Worm (Caenorhabditis elegans) whole organism, L1 larva: ENCODE data around the gene Y39G8B.1.

ENCODE experiments used
- C04F5.9 ChIP-seq: sonication (generic microtip); optimal IDR thresholded peaks from 2 replicates; lab custom pipeline; 2016; ENCODE audit warnings: missing genetic modification characterization, missing compliant biosample characterization
- F16B12.6 ChIP-seq: fragments of 150-350 bp; optimal IDR thresholded peaks from 2 replicates; lab custom pipeline; 2014; ENCODE audit warnings: missing biosample characterization, missing genetic modification characterization
- aha-1 ChIP-seq: fragments of 150-350 bp; optimal IDR thresholded peaks from 2 replicates; lab custom pipeline; 2014; ENCODE audit warnings: missing biosample characterization, missing genetic modification characterization
- blmp-1 ChIP-seq: fragments of 150-350 bp; optimal IDR thresholded peaks from 2 replicates; lab custom pipeline; 2014; ENCODE audit warnings: missing biosample characterization, missing genetic modification characterization
- ceh-63 ChIP-seq: fragments of 200-800 bp; sonication (Bioruptor generic); optimal IDR thresholded peaks from 2 replicates; lab custom pipeline; 2018; ENCODE audit warnings: mild to moderate bottlenecking, missing genetic modification characterization, missing compliant biosample characterization
- ceh-82 ChIP-seq, 3 experiments: fragments of 150-350 bp in 1 of 3; sonication (generic microtip) in 2 of 3; optimal IDR thresholded peaks; 2 replicates each; lab custom pipeline; 2014 to 2017; ENCODE audit warnings: missing biosample characterization in 3 of 3, missing genetic modification characterization in 3 of 3
- ceh-90 ChIP-seq: sonication (generic microtip); optimal IDR thresholded peaks from 2 replicates; lab custom pipeline; 2016; ENCODE audit warnings: missing genetic modification characterization, missing compliant biosample characterization
- dpl-1 ChIP-seq, 3 experiments: fragments of 150-350 bp in 2 of 3; sonication (generic microtip) in 1 of 3; optimal IDR thresholded peaks; 2 replicates each; lab custom pipeline; 2014 to 2017; ENCODE audit warnings: missing biosample characterization in 3 of 3, missing genetic modification characterization in 3 of 3, missing genetic modification reagents in 3 of 3
- efl-1 ChIP-seq, 4 experiments: fragments of 150-350 bp; optimal IDR thresholded peaks in 3 of 4; peaks in 1 of 4; 1 replicate in 1 of 4; 2 replicates in 3 of 4; lab custom pipeline; 2014; ENCODE audit warnings: missing biosample characterization in 2 of 4, missing genetic modification characterization in 2 of 4, missing genetic modification reagents in 2 of 4
- egl-13 ChIP-seq: sonication (generic microtip); optimal IDR thresholded peaks from 2 replicates; lab custom pipeline; 2016; ENCODE audit warnings: missing genotype, missing genetic modification reagents, missing genetic modification characterization, missing compliant biosample characterization
- egl-27 ChIP-seq, 2 experiments: fragments of 150-350 bp in 1 of 2; sonication (generic microtip); optimal IDR thresholded peaks; 3 replicates each; lab custom pipeline; 2017 to 2018; ENCODE audit warnings: missing biosample characterization in 2 of 2, missing genetic modification characterization in 2 of 2, missing genetic modification reagents in 2 of 2
- elt-3 ChIP-seq, 6 experiments: fragments of 150-350 bp in 1 of 6; sonication (generic microtip); optimal IDR thresholded peaks; 2 replicates each; lab custom pipeline; 2017 to 2018; ENCODE audit warnings: missing biosample characterization in 6 of 6, missing genetic modification characterization in 6 of 6, inconsistent platforms in 1 of 6
- fkh-4 ChIP-seq: sonication (generic microtip); optimal IDR thresholded peaks from 2 replicates; lab custom pipeline; 2016; ENCODE audit warnings: missing compliant biosample characterization, missing genetic modification characterization, borderline replicate concordance
- fos-1 ChIP-seq: fragments of 150-350 bp; optimal IDR thresholded peaks from 2 replicates; lab custom pipeline; 2014; ENCODE audit warnings: missing biosample characterization, missing genetic modification characterization
- hlh-17 ChIP-seq: fragments of 200-800 bp; sonication (Bioruptor generic); optimal IDR thresholded peaks from 2 replicates; lab custom pipeline; 2018; ENCODE audit warnings: missing genetic modification characterization, mild to moderate bottlenecking, missing compliant biosample characterization, moderate library complexity, borderline replicate concordance
- irx-1 ChIP-seq: sonication (generic microtip); optimal IDR thresholded peaks from 2 replicates; lab custom pipeline; 2016; ENCODE audit warnings: missing genetic modification characterization, missing compliant biosample characterization
- lin-14 ChIP-seq: fragments of 200-800 bp; sonication (Bioruptor generic); optimal IDR thresholded peaks from 2 replicates; lab custom pipeline; 2018; ENCODE audit warnings: mild to moderate bottlenecking, missing genetic modification characterization, moderate library complexity, missing compliant biosample characterization
- lin-15B ChIP-seq: fragments of 150-350 bp; sonication (generic microtip); optimal IDR thresholded peaks from 3 replicates; lab custom pipeline; 2014; ENCODE audit warnings: missing biosample characterization, missing genetic modification characterization
- lsy-2 ChIP-seq, 2 experiments: fragments of 150-350 bp; optimal IDR thresholded peaks; 2 replicates each; lab custom pipeline; 2014; ENCODE audit warnings: missing biosample characterization in 2 of 2, missing genetic modification characterization in 2 of 2
- mep-1 ChIP-seq: fragments of 150-350 bp; optimal IDR thresholded peaks from 2 replicates; lab custom pipeline; 2014; ENCODE audit warnings: missing biosample characterization, missing genetic modification characterization
- nhr-11 ChIP-seq: fragments of 150-350 bp; optimal IDR thresholded peaks from 2 replicates; lab custom pipeline; 2014; ENCODE audit warnings: missing biosample characterization, missing genetic modification characterization
- nhr-20 ChIP-seq: sonication (generic microtip); optimal IDR thresholded peaks from 2 replicates; lab custom pipeline; 2016; ENCODE audit warnings: mild to moderate bottlenecking, missing genetic modification characterization, missing compliant biosample characterization
- nhr-237 ChIP-seq: fragments of 150-350 bp; optimal IDR thresholded peaks from 2 replicates; lab custom pipeline; 2014; ENCODE audit warnings: missing biosample characterization, missing genetic modification characterization
- nhr-28 ChIP-seq: fragments of 150-350 bp; optimal IDR thresholded peaks from 2 replicates; lab custom pipeline; 2014; ENCODE audit warnings: missing biosample characterization, missing genetic modification characterization
- nhr-71 ChIP-seq: sonication (generic microtip); optimal IDR thresholded peaks from 2 replicates; lab custom pipeline; 2016; ENCODE audit warnings: mild to moderate bottlenecking, missing genetic modification characterization, moderate library complexity, missing compliant biosample characterization
- nhr-76 ChIP-seq: sonication (generic microtip); optimal IDR thresholded peaks from 2 replicates; lab custom pipeline; 2017; ENCODE audit warnings: missing biosample characterization, missing genetic modification characterization
- nhr-77 ChIP-seq: fragments of 150-350 bp; optimal IDR thresholded peaks from 2 replicates; lab custom pipeline; 2014; ENCODE audit warnings: missing biosample characterization, missing genetic modification characterization
- nhr-85 ChIP-seq: sonication (generic microtip); peaks from one replicate; lab custom pipeline; 2016; ENCODE audit warnings: missing genetic modification characterization, inconsistent platforms, missing compliant biosample characterization
- pax-3 ChIP-seq: fragments of 200-800 bp; sonication (Bioruptor generic); optimal IDR thresholded peaks from 2 replicates; lab custom pipeline; 2018; ENCODE audit warnings: mild to moderate bottlenecking, missing genetic modification characterization, moderate library complexity, missing compliant biosample characterization
- sup-37 ChIP-seq: fragments of 200-800 bp; sonication (Bioruptor generic); optimal IDR thresholded peaks from 2 replicates; lab custom pipeline; 2018; ENCODE audit warnings: mild to moderate bottlenecking, missing genetic modification characterization, missing compliant biosample characterization
- tbx-2 ChIP-seq: sonication (generic microtip); optimal IDR thresholded peaks from 2 replicates; lab custom pipeline; 2016; ENCODE audit warnings: missing genetic modification characterization, missing compliant biosample characterization
- unc-130 ChIP-seq: fragments of 150-350 bp; optimal IDR thresholded peaks from 2 replicates; lab custom pipeline; 2017; ENCODE audit warnings: missing biosample characterization, missing genetic modification characterization, inconsistent platforms
- unc-30 ChIP-seq: sonication (generic microtip); optimal IDR thresholded peaks from 2 replicates; lab custom pipeline; 2017; ENCODE audit warnings: missing biosample characterization, missing genetic modification characterization
- unc-98 ChIP-seq: fragments of 200-800 bp; sonication (Bioruptor generic); IDR thresholded peaks from 2 replicates; pipeline ENCODE4 v1.3.6; 2022; ENCODE audit warnings: missing genetic modification characterization, missing compliant biosample characterization
- xbp-1 ChIP-seq: sonication (generic microtip); optimal IDR thresholded peaks from 2 replicates; lab custom pipeline; 2016; ENCODE audit warnings: missing genetic modification characterization, missing compliant biosample characterization
- zag-1 ChIP-seq: fragments of 150-350 bp; optimal IDR thresholded peaks from 2 replicates; lab custom pipeline; 2014; ENCODE audit warnings: missing biosample characterization, missing genetic modification characterization
- zip-4 ChIP-seq: fragments of 200-800 bp; sonication (Bioruptor generic); optimal IDR thresholded peaks from 2 replicates; lab custom pipeline; 2018; ENCODE audit warnings: mild to moderate bottlenecking, missing genetic modification characterization, moderate library complexity, missing compliant biosample characterization
- ztf-11 ChIP-seq, 2 experiments: sonication (generic microtip); optimal IDR thresholded peaks; 2 replicates each; lab custom pipeline; 2016 to 2017; ENCODE audit warnings: missing genetic modification characterization in 2 of 2, missing biosample characterization in 1 of 2, missing compliant biosample characterization in 1 of 2

Gene Y39G8B.1

ce11 chrII:13976161-13976560, 2.5 kb upstream of the Y39G8B.1 start, which contains the start of gene Y39G8B.2 (continued):
- TF ChIP-seq lsy-2 (tag; optimal IDR thresholded peaks at IDR 0.05; lab: Kevin White, UChicago) (peak; percentile 90 to 92), ceh-63 (GFP tag; lab: Kevin White, UChicago) (no peak), dpl-1 (GFP tag; optimal IDR thresholded peaks at IDR 0.05; lab: Kevin White, UChicago) (peak; percentile 83 to 88 (median 86)), blmp-1 (tag; lab: Kevin White, UChicago) (peak; percentile 59), irx-1 (tag; lab: Kevin White, UChicago) (peak; percentile 60), hlh-17 (GFP tag; lab: Kevin White, UChicago) (no peak), xbp-1 (tag; lab: Kevin White, UChicago) (peak; percentile 69), ceh-90 (tag; lab: Kevin White, UChicago) (no peak), zip-4 (GFP tag; lab: Kevin White, UChicago) (peak; percentile 23), pax-3 (tag; lab: Kevin White, UChicago) (peak; percentile 57), fos-1 (tag; lab: Kevin White, UChicago) (peak; percentile 70), egl-27 (tag; optimal IDR thresholded peaks at IDR 0.05; lab: Kevin White, UChicago) (no peak), C04F5.9 (peak; percentile 45), nhr-20 (tag; lab: Kevin White, UChicago) (peak; percentile 86), nhr-11 (tag; lab: Kevin White, UChicago) (no peak), unc-30 (tag; lab: Kevin White, UChicago) (no peak), lin-15B (tag; lab: Kevin White, UChicago) (peak; percentile 96), zag-1 (tag; lab: Kevin White, UChicago) (no peak), unc-130 (tag; lab: Kevin White, UChicago) (peak; percentile 71), unc-98 (GFP tag; lab: Robert Waterston, UW) (peak; percentile 23; the same call in 1 of the 2 replicates), nhr-28 (no peak), F16B12.6 (peak; percentile 99), fkh-4 (tag; lab: Kevin White, UChicago) (no peak), nhr-237 (tag; lab: Kevin White, UChicago) (peak; percentile 51), nhr-77 (peak; percentile 93), tbx-2 (tag; lab: Kevin White, UChicago) (peak; percentile 77), nhr-76 (tag; lab: Kevin White, UChicago) (no peak), egl-13 (tag; lab: Kevin White, UChicago) (peak; percentile 58), ztf-11 (tag; optimal IDR thresholded peaks at IDR 0.05; lab: Kevin White, UChicago) (peak in 1 of 2 experiments; percentile 61), nhr-85 (tag; lab: Kevin White, UChicago) (peak; percentile 83), mep-1 (tag; lab: Kevin White, UChicago) (peak; percentile 92), aha-1 (tag; lab: Kevin White, UChicago) (peak; percentile 59)

- no peak for TF ChIP-seq nhr-85 (tag; lab: Kevin White, UChicago)
Measured at ce11 chrII:13974136-13974535, 524 bp upstream of the Y39G8B.1 start.

DNA sequence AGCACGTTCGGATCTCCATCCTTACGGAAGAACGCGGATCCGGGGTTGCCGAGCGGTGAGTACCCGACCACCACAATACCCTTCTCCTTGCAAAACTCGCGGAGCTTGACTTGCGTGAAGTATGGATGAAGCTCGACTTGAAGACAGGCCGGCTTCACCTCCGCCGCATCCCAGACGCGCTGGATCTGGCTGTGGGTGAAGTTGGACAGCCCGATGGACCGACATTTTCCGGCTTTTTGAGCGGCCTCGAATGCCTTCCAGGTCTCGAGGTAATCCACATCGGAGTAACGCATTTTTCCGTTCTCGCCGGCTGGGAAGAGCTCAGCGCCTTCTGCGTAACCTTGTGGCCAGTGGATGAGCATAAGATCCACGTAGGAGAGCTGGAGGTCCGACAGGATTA, 1.4 kb downstream of the Y39G8B.1 start:
- TF ChIP-seq sup-37 (GFP tag; lab: Kevin White, UChicago), result no peak
- TF ChIP-seq elt-3 (tag; optimal IDR thresholded peaks at IDR 0.05; lab: Kevin White, UChicago), result no peak
- TF ChIP-seq lsy-2 (tag; optimal IDR thresholded peaks at IDR 0.05; lab: Kevin White, UChicago), result no peak
- no peak for TF ChIP-seq unc-98 (GFP tag; lab: Robert Waterston, UW)
- no peak for TF ChIP-seq lin-14 (GFP tag; lab: Kevin White, UChicago)

DNA sequence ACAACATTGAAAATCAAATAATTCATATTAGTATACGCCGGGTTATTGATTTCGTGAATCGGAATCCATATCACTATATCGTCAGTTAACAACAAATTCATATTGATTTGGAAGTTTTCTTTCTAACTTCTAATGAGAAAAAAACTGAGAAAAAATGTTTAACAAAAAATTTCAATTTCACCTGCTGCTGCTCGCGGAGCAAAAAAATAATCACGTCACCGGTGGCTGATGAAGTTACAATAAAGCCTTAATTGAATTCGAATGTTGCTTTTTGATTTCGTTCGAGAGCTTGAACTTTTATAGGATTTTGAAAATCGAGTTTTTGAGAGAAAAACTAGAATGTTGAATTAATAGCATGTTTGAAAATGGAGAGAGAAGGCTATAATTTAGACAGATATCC, 4.6 kb downstream of the Y39G8B.1 start, which contains the start of gene sre-43:
Gene sre-43, minus strand, starts transcription at position 101 of the 400 bp plus-strand sequence.
- TF ChIP-seq ceh-82 (tag; optimal IDR thresholded peaks at IDR 0.05; lab: Kevin White, UChicago) (no peak), nhr-71 (tag; lab: Kevin White, UChicago) (no peak), efl-1 (optimal IDR thresholded peaks at IDR 0.05; lab: Kevin White, UChicago) (no peak), efl-1 (GFP tag; optimal IDR thresholded peaks at IDR 0.05 in 1 of 2; lab: Kevin White, UChicago) (peak in 1 of 2 experiments; percentile 48)
